Worm (Caenorhabditis elegans): ENCODE measurements around the gene F26F12.2.

The F26F12.2 gene

ce11 chrV:5838576-5839366, at the start of gene F26F12.2:
F26F12.2 (minus strand) TSS chrV:5838613.
- TF ChIP-seq ref-1 (GFP tag; conservative IDR thresholded peaks at IDR 0.05) = no peak
- no peak for TF ChIP-seq med-1 (GFP tag; optimal IDR thresholded peaks at IDR 0.05; ENCODE audit: insufficient read depth)
- TF ChIP-seq T22C8.4 (GFP tag; IDR thresholded peaks at IDR 0.05) = no peak
- no peak for TF ChIP-seq cog-1 (tag; optimal IDR thresholded peaks at IDR 0.05)
- no peak for TF ChIP-seq tab-1 (GFP tag; IDR thresholded peaks at IDR 0.05)
- no peak for TF ChIP-seq ztf-29 (GFP tag; IDR thresholded peaks at IDR 0.05)
- no peak for TF ChIP-seq flt-1 (GFP tag; IDR thresholded peaks at IDR 0.05)
- TF ChIP-seq klf-2 (GFP tag; conservative IDR thresholded peaks at IDR 0.05) = no peak
- TF ChIP-seq ztf-23 (GFP tag; IDR thresholded peaks at IDR 0.05) = no peak

ce11 chrV:5883735-5884134, 45.3 kb upstream of the F26F12.2 start, which contains the start of gene C04E6.8:
C04E6.8 (minus strand) TSS chrV:5883835.
- no peak for TF ChIP-seq med-1 (GFP tag; optimal IDR thresholded peaks at IDR 0.05; ENCODE audit: insufficient read depth)
- TF ChIP-seq cog-1 (tag; optimal IDR thresholded peaks at IDR 0.05) = no peak
- no peak for TF ChIP-seq flt-1 (GFP tag; IDR thresholded peaks at IDR 0.05)
- TF ChIP-seq klf-2 (GFP tag; conservative IDR thresholded peaks at IDR 0.05) = no peak
- no peak for TF ChIP-seq tab-1 (GFP tag; IDR thresholded peaks at IDR 0.05)
- no peak for TF ChIP-seq ref-1 (GFP tag; conservative IDR thresholded peaks at IDR 0.05)
- TF ChIP-seq T22C8.4 (GFP tag; IDR thresholded peaks at IDR 0.05) = no peak
- TF ChIP-seq ztf-29 (GFP tag; IDR thresholded peaks at IDR 0.05) = no peak
- TF ChIP-seq ztf-23 (GFP tag; IDR thresholded peaks at IDR 0.05) = no peak

ce11 chrV:5882429-5882828, 44.0 kb upstream of the F26F12.2 start:
- TF ChIP-seq ztf-29 (GFP tag; IDR thresholded peaks at IDR 0.05) = no peak
- TF ChIP-seq ref-1 (GFP tag; conservative IDR thresholded peaks at IDR 0.05) = no peak
- no peak for TF ChIP-seq flt-1 (GFP tag; IDR thresholded peaks at IDR 0.05)
- TF ChIP-seq tab-1 (GFP tag; IDR thresholded peaks at IDR 0.05) = no peak
- no peak for TF ChIP-seq ztf-23 (GFP tag; IDR thresholded peaks at IDR 0.05)

ce11 chrV:5880064-5880463, 41.7 kb upstream of the F26F12.2 start, which contains the start of gene C02G6.3:
C02G6.3 (plus strand) TSS chrV:5880364.
- TF ChIP-seq ref-1 (GFP tag; conservative IDR thresholded peaks at IDR 0.05) (no peak), ztf-29 (GFP tag; IDR thresholded peaks at IDR 0.05) (no peak), klf-2 (GFP tag; conservative IDR thresholded peaks at IDR 0.05) (no peak), ztf-23 (GFP tag; IDR thresholded peaks at IDR 0.05) (no peak), tab-1 (GFP tag; IDR thresholded peaks at IDR 0.05) (no peak), flt-1 (GFP tag; IDR thresholded peaks at IDR 0.05) (no peak), med-1 (GFP tag; optimal IDR thresholded peaks at IDR 0.05; ENCODE audit: insufficient read depth) (no peak), T22C8.4 (GFP tag; IDR thresholded peaks at IDR 0.05) (no peak)

- TF ChIP-seq T22C8.4 (GFP tag; IDR thresholded peaks at IDR 0.05) (no peak), flt-1 (GFP tag; IDR thresholded peaks at IDR 0.05) (no peak), tab-1 (GFP tag; IDR thresholded peaks at IDR 0.05) (no peak), ref-1 (GFP tag; conservative IDR thresholded peaks at IDR 0.05) (no peak), ztf-23 (GFP tag; IDR thresholded peaks at IDR 0.05) (no peak), med-1 (GFP tag; optimal IDR thresholded peaks at IDR 0.05; ENCODE audit: insufficient read depth) (no peak), cog-1 (tag; optimal IDR thresholded peaks at IDR 0.05) (no peak), klf-2 (GFP tag; conservative IDR thresholded peaks at IDR 0.05) (no peak), ztf-29 (GFP tag; IDR thresholded peaks at IDR 0.05) (no peak)
Observed at ce11 chrV:5876966-5877365, 38.6 kb upstream of the F26F12.2 start.

ce11 chrV:5871759-5872158, 33.3 kb upstream of the F26F12.2 start, which contains the start of gene C02G6.2:
C02G6.2 (plus strand) TSS chrV:5872059.
- TF ChIP-seq flt-1 (GFP tag; IDR thresholded peaks at IDR 0.05) = no peak
- TF ChIP-seq T22C8.4 (GFP tag; IDR thresholded peaks at IDR 0.05) = no peak
- no peak for TF ChIP-seq tab-1 (GFP tag; IDR thresholded peaks at IDR 0.05)

- TF ChIP-seq klf-2 (GFP tag; conservative IDR thresholded peaks at IDR 0.05) = no peak
- no peak for TF ChIP-seq flt-1 (GFP tag; IDR thresholded peaks at IDR 0.05)
- TF ChIP-seq T22C8.4 (GFP tag; IDR thresholded peaks at IDR 0.05) = no peak
- no peak for TF ChIP-seq cog-1 (tag; optimal IDR thresholded peaks at IDR 0.05)
- TF ChIP-seq ztf-23 (GFP tag; IDR thresholded peaks at IDR 0.05) = no peak
- no peak for TF ChIP-seq ztf-29 (GFP tag; IDR thresholded peaks at IDR 0.05)
- no peak for TF ChIP-seq ref-1 (GFP tag; conservative IDR thresholded peaks at IDR 0.05)
- TF ChIP-seq med-1 (GFP tag; optimal IDR thresholded peaks at IDR 0.05; ENCODE audit: insufficient read depth) = no peak
- TF ChIP-seq tab-1 (GFP tag; IDR thresholded peaks at IDR 0.05) = no peak
Observed at ce11 chrV:5869227-5869626, 30.8 kb upstream of the F26F12.2 start, which contains the start of gene F26F12.4. F26F12.4 (minus strand) TSS chrV:5869327.

ce11 chrV:5865085-5865484, 26.7 kb upstream of the F26F12.2 start, which contains the start of gene F26F12.5:
F26F12.5 (minus strand) TSS chrV:5865185.
- TF ChIP-seq klf-2 (GFP tag; conservative IDR thresholded peaks at IDR 0.05) (no peak), T22C8.4 (GFP tag; IDR thresholded peaks at IDR 0.05) (no peak), ztf-23 (GFP tag; IDR thresholded peaks at IDR 0.05) (no peak), cog-1 (tag; optimal IDR thresholded peaks at IDR 0.05) (no peak), flt-1 (GFP tag; IDR thresholded peaks at IDR 0.05) (no peak), tab-1 (GFP tag; IDR thresholded peaks at IDR 0.05) (no peak), ref-1 (GFP tag; conservative IDR thresholded peaks at IDR 0.05) (no peak), ztf-29 (GFP tag; IDR thresholded peaks at IDR 0.05) (no peak), med-1 (GFP tag; optimal IDR thresholded peaks at IDR 0.05; ENCODE audit: insufficient read depth) (no peak)

ce11 chrV:5862479-5863188, 24.2 kb upstream of the F26F12.2 start, which contains the start of gene F26F12.8:
F26F12.8 (minus strand) TSS chrV:5862529.
- TF ChIP-seq klf-2 (GFP tag; conservative IDR thresholded peaks at IDR 0.05) (no peak), ztf-23 (GFP tag; IDR thresholded peaks at IDR 0.05) (no peak), tab-1 (GFP tag; IDR thresholded peaks at IDR 0.05) (no peak), flt-1 (GFP tag; IDR thresholded peaks at IDR 0.05) (no peak), med-1 (GFP tag; optimal IDR thresholded peaks at IDR 0.05; ENCODE audit: insufficient read depth) (no peak), ztf-29 (GFP tag; IDR thresholded peaks at IDR 0.05) (no peak), ref-1 (GFP tag; conservative IDR thresholded peaks at IDR 0.05) (no peak), T22C8.4 (GFP tag; IDR thresholded peaks at IDR 0.05) (no peak), cog-1 (tag; optimal IDR thresholded peaks at IDR 0.05) (no peak)

Measured in whole organism, midembryonic.